Worm (Caenorhabditis elegans) whole organism, mixed stage, embryonic: Measurements from ENCODE around the gene C24H11.5.

Source experiments
- ces-1 ChIP-seq: fragments of 150-350 bp; optimal IDR thresholded peaks from 2 replicates; lab custom pipeline; 2014; ENCODE audit warnings: missing biosample characterization, missing genetic modification reagents, missing genetic modification characterization
- lin-32 ChIP-seq: fragments of 200-800 bp; sonication (Bioruptor generic); optimal IDR thresholded peaks from 2 replicates; lab custom pipeline; 2018; ENCODE audit warnings: mild to moderate bottlenecking, missing genetic modification characterization, missing compliant biosample characterization
- mab-5 ChIP-seq: fragments of 150-350 bp; optimal IDR thresholded peaks from 2 replicates; lab custom pipeline; 2014; ENCODE audit warnings: missing biosample characterization, missing genetic modification characterization
- mep-1 ChIP-seq: fragments of 150-350 bp; optimal IDR thresholded peaks from 2 replicates; lab custom pipeline; 2017; ENCODE audit warnings: missing biosample characterization, missing genetic modification reagents, missing genetic modification characterization, inconsistent platforms
- mls-2 ChIP-seq: sonication (generic microtip); optimal IDR thresholded peaks from 2 replicates; lab custom pipeline; 2016; ENCODE audit warnings: mild to moderate bottlenecking, missing genetic modification characterization, moderate library complexity, missing compliant biosample characterization
- nhr-12 ChIP-seq: fragments of 150-350 bp; optimal IDR thresholded peaks from 2 replicates; lab custom pipeline; 2014; ENCODE audit warnings: missing biosample characterization, missing genetic modification characterization
- nhr-237 ChIP-seq: fragments of 150-350 bp; optimal IDR thresholded peaks from 2 replicates; lab custom pipeline; 2014; ENCODE audit warnings: missing biosample characterization, missing genetic modification characterization
- nhr-76 ChIP-seq: sonication (generic microtip); optimal IDR thresholded peaks from 2 replicates; lab custom pipeline; 2017; ENCODE audit warnings: missing biosample characterization, missing genetic modification characterization
- pha-4 ChIP-seq: fragments of 150-350 bp; optimal IDR thresholded peaks from 2 replicates; lab custom pipeline; 2018; ENCODE audit warnings: missing biosample characterization, missing genetic modification reagents, missing genetic modification characterization
- ztf-11 ChIP-seq: fragments of 150-350 bp; optimal IDR thresholded peaks from 2 replicates; lab custom pipeline; 2014; ENCODE audit warnings: missing biosample characterization, missing genetic modification characterization

- TF ChIP-seq mab-5 (tag; lab: Kevin White, UChicago) (no peak), nhr-237 (tag; lab: Kevin White, UChicago) (no peak), ztf-11 (tag; lab: Kevin White, UChicago) (no peak), pha-4 (tag; lab: Kevin White, UChicago) (no peak), nhr-12 (no peak), lin-32 (no peak), mep-1 (tag; lab: Kevin White, UChicago) (no peak), ces-1 (GFP tag; lab: Kevin White, UChicago) (no peak), nhr-76 (tag; lab: Kevin White, UChicago) (no peak), mls-2 (tag; lab: Kevin White, UChicago) (no peak)
Measured at ce11 chrIII:11810447-11810846, 30.4 kb downstream of the C24H11.5 start, which contains the start of gene C18D11.6.
